Worm (Caenorhabditis elegans) whole organism, young adult: ENCODE measurements around the gene unc-32.

Source experiments
- B0019.2 ChIP-seq: fragments of 200-800 bp; sonication (Bioruptor generic); conservative IDR thresholded peaks from 2 replicates; pipeline ENCODE4 v1.3.6; 2022; ENCODE audit warnings: missing genetic modification reagents, missing genetic modification characterization, missing compliant biosample characterization
- B0035.1 ChIP-seq: sonication (generic microtip); optimal IDR thresholded peaks from 2 replicates; lab custom pipeline; 2016; ENCODE audit warnings: missing genetic modification characterization, mild to moderate bottlenecking, missing compliant biosample characterization, missing genotype, missing genetic modification reagents
- C06A6.2 ChIP-seq: fragments of 200-800 bp; sonication (Bioruptor generic); conservative IDR thresholded peaks from 2 replicates; pipeline ENCODE4 v1.3.6; 2022; ENCODE audit warnings: missing genetic modification characterization, missing compliant biosample characterization
- F49E8.2 ChIP-seq: sonication (generic microtip); optimal IDR thresholded peaks from 3 replicates; lab custom pipeline; 2017; ENCODE audit warnings: missing genetic modification characterization, mild to moderate bottlenecking, missing compliant biosample characterization, antibody characterized with exemption, moderate library complexity; ENCODE audit not compliant: insufficient read depth
- F52B5.7 ChIP-seq: sonication (generic microtip); optimal IDR thresholded peaks from 2 replicates; lab custom pipeline; 2016; ENCODE audit warnings: mild to moderate bottlenecking, missing genetic modification characterization, missing compliant biosample characterization
- F55B11.4 ChIP-seq: sonication (generic microtip); optimal IDR thresholded peaks from 2 replicates; lab custom pipeline; 2016; ENCODE audit warnings: missing compliant biosample characterization, missing genetic modification characterization, borderline replicate concordance; ENCODE audit not compliant: insufficient read depth
- K11D2.4 ChIP-seq: fragments of 200-800 bp; sonication (Bioruptor generic); IDR thresholded peaks from 2 replicates; pipeline ENCODE4 v1.3.6; 2022; ENCODE audit warnings: missing genetic modification reagents, missing genetic modification characterization, missing compliant biosample characterization
- Y53F4B.3 ChIP-seq: fragments of 200-800 bp; sonication (Bioruptor generic); IDR thresholded peaks from 2 replicates; pipeline ENCODE4 v1.3.6; 2022; ENCODE audit warnings: missing genetic modification reagents, missing genetic modification characterization, missing compliant biosample characterization
- Y53G8AR.9 ChIP-seq: fragments of 200-800 bp; sonication (Bioruptor generic); conservative IDR thresholded peaks from 2 replicates; pipeline ENCODE4 v1.3.6; 2022; ENCODE audit warnings: missing genetic modification reagents, missing genetic modification characterization, missing compliant biosample characterization
- Y95B8A.8 ChIP-seq: fragments of 200-800 bp; sonication (Bioruptor generic); IDR thresholded peaks from 2 replicates; pipeline ENCODE4 v1.3.6; 2022; ENCODE audit warnings: missing genetic modification reagents, missing genetic modification characterization, missing compliant biosample characterization
- akir-1 ChIP-seq: fragments of 200-800 bp; sonication (Bioruptor generic); optimal IDR thresholded peaks from 2 replicates; lab custom pipeline; 2018; ENCODE audit warnings: mild to moderate bottlenecking, missing genetic modification characterization, moderate library complexity, missing compliant biosample characterization
- athp-1 ChIP-seq: sonication (generic microtip); optimal IDR thresholded peaks from 2 replicates; lab custom pipeline; 2017; ENCODE audit warnings: mild to moderate bottlenecking, missing genetic modification characterization, missing compliant biosample characterization
- attf-3 ChIP-seq: fragments of 200-800 bp; sonication (Bioruptor generic); conservative IDR thresholded peaks from 2 replicates; pipeline ENCODE4 v1.3.6; 2022; ENCODE audit warnings: missing genetic modification reagents, missing genetic modification characterization, missing compliant biosample characterization
- cebp-1 ChIP-seq, 2 experiments: fragments of 200-800 bp in 1 of 2; sonication (Bioruptor generic) in 1 of 2; sonication (generic microtip) in 1 of 2; IDR thresholded peaks in 1 of 2; optimal IDR thresholded peaks in 1 of 2; 2 replicates each; pipeline versions ENCODE4 v1.3.6 to Lab custom; 2017 to 2022; ENCODE audit warnings: missing compliant biosample characterization in 2 of 2, missing genetic modification characterization in 2 of 2, mild to moderate bottlenecking in 1 of 2, missing genetic modification reagents in 1 of 2, moderate library complexity in 1 of 2
- cebp-2 ChIP-seq: fragments of 200-800 bp; sonication (Bioruptor generic); IDR thresholded peaks from 2 replicates; pipeline ENCODE4 v1.3.6; 2022; ENCODE audit warnings: missing genetic modification characterization, missing compliant biosample characterization
- ceh-100 ChIP-seq: fragments of 200-800 bp; sonication (Bioruptor generic); IDR thresholded peaks from 2 replicates; pipeline ENCODE4 v1.3.6; 2022; ENCODE audit warnings: missing genetic modification reagents, missing genetic modification characterization, missing compliant biosample characterization
- ceh-27 ChIP-seq: fragments of 200-800 bp; sonication (Bioruptor generic); optimal IDR thresholded peaks from 2 replicates; lab custom pipeline; 2018; ENCODE audit warnings: mild to moderate bottlenecking, missing genetic modification characterization, moderate library complexity, missing compliant biosample characterization
- ceh-58 ChIP-seq: fragments of 200-800 bp; sonication (Bioruptor generic); IDR thresholded peaks from 2 replicates; pipeline ENCODE4 v1.3.6; 2022; ENCODE audit warnings: missing genetic modification characterization, missing compliant biosample characterization
- dox-1 ChIP-seq: fragments of 200-800 bp; sonication (Bioruptor generic); IDR thresholded peaks from 2 replicates; pipeline ENCODE4 v1.3.6; 2022; ENCODE audit warnings: missing genetic modification reagents, missing genetic modification characterization, missing compliant biosample characterization
- egrh-3 ChIP-seq: fragments of 200-800 bp; sonication (Bioruptor generic); IDR thresholded peaks from 2 replicates; pipeline ENCODE4 v1.3.6; 2022; ENCODE audit warnings: missing genetic modification reagents, missing genetic modification characterization, missing compliant biosample characterization
- fkh-3 ChIP-seq: sonication (generic microtip); optimal IDR thresholded peaks from 2 replicates; lab custom pipeline; 2016; ENCODE audit warnings: mild to moderate bottlenecking, missing genetic modification characterization, missing compliant biosample characterization
- lin-35 ChIP-seq, 3 experiments: fragments of 150-350 bp in 2 of 3; sonication (generic microtip) in 1 of 3; optimal IDR thresholded peaks; 2 replicates each; lab custom pipeline; 2014 to 2018; ENCODE audit warnings: missing biosample characterization in 3 of 3, missing genetic modification characterization in 3 of 3, missing genetic modification reagents in 3 of 3
- lin-54 ChIP-seq: fragments of 200-800 bp; sonication (Bioruptor generic); optimal IDR thresholded peaks from 2 replicates; lab custom pipeline; 2018; ENCODE audit warnings: mild to moderate bottlenecking, missing genetic modification characterization, missing compliant biosample characterization
- lir-1 ChIP-seq: fragments of 200-800 bp; sonication (Bioruptor generic); conservative IDR thresholded peaks from 2 replicates; pipeline ENCODE4 v1.3.6; 2022; ENCODE audit warnings: missing genetic modification reagents, missing genetic modification characterization, missing compliant biosample characterization
- lsl-1 ChIP-seq: fragments of 200-800 bp; sonication (Bioruptor generic); optimal IDR thresholded peaks from 2 replicates; lab custom pipeline; 2018; ENCODE audit warnings: mild to moderate bottlenecking, missing genetic modification characterization, moderate library complexity, missing compliant biosample characterization
- lsy-27 ChIP-seq: sonication (generic microtip); optimal IDR thresholded peaks from 2 replicates; lab custom pipeline; 2017; ENCODE audit warnings: missing genetic modification characterization, mild to moderate bottlenecking, missing compliant biosample characterization, antibody characterized with exemption, missing genotype, borderline replicate concordance; ENCODE audit not compliant: insufficient read depth
- madf-3 ChIP-seq: fragments of 200-800 bp; sonication (Bioruptor generic); IDR thresholded peaks from 2 replicates; pipeline ENCODE4 v1.3.6; 2022; ENCODE audit warnings: missing genetic modification reagents, missing genetic modification characterization, missing compliant biosample characterization
- mxl-1 ChIP-seq: sonication (generic microtip); optimal IDR thresholded peaks from 2 replicates; lab custom pipeline; 2016; ENCODE audit warnings: missing genetic modification characterization, missing compliant biosample characterization
- nfya-2 ChIP-seq: fragments of 200-800 bp; sonication (Bioruptor generic); IDR thresholded peaks from 2 replicates; pipeline ENCODE4 v1.3.6; 2022; ENCODE audit warnings: missing genetic modification reagents, missing genetic modification characterization, missing compliant biosample characterization
- nhr-120 ChIP-seq: fragments of 200-800 bp; sonication (Bioruptor generic); IDR thresholded peaks from 2 replicates; pipeline ENCODE4 v1.3.6; 2022; ENCODE audit warnings: missing genetic modification characterization, missing compliant biosample characterization
- nhr-27 ChIP-seq: fragments of 200-800 bp; sonication (Bioruptor generic); optimal IDR thresholded peaks from 2 replicates; lab custom pipeline; 2018; ENCODE audit warnings: mild to moderate bottlenecking, missing genetic modification characterization, moderate library complexity, missing compliant biosample characterization
- nhr-80 ChIP-seq: sonication (generic microtip); optimal IDR thresholded peaks from 2 replicates; lab custom pipeline; 2016; ENCODE audit warnings: missing genetic modification characterization, missing compliant biosample characterization
- nhr-90 ChIP-seq: sonication (generic microtip); optimal IDR thresholded peaks from 2 replicates; lab custom pipeline; 2016; ENCODE audit warnings: missing genotype, mild to moderate bottlenecking, missing genetic modification characterization, missing compliant biosample characterization
- rcor-1 ChIP-seq: fragments of 200-800 bp; sonication (Bioruptor generic); IDR thresholded peaks from 2 replicates; pipeline ENCODE4 v1.3.6; 2022; ENCODE audit warnings: missing genetic modification reagents, missing genetic modification characterization, missing compliant biosample characterization
- sdz-38 ChIP-seq: sonication (generic microtip); optimal IDR thresholded peaks from 2 replicates; lab custom pipeline; 2016; ENCODE audit warnings: missing genotype, missing genetic modification characterization, missing compliant biosample characterization
- snpc-1.3 ChIP-seq: sonication (generic microtip); optimal IDR thresholded peaks from 2 replicates; lab custom pipeline; 2017; ENCODE audit warnings: missing genetic modification characterization, mild to moderate bottlenecking, missing compliant biosample characterization, antibody characterized with exemption, moderate library complexity, missing genotype, missing genetic modification reagents; ENCODE audit not compliant: insufficient read depth
- xnd-1 ChIP-seq: sonication (generic microtip); optimal IDR thresholded peaks from 2 replicates; lab custom pipeline; 2016; ENCODE audit warnings: missing genotype, missing genetic modification reagents, missing genetic modification characterization, missing compliant biosample characterization
- zfh-2 ChIP-seq: fragments of 200-800 bp; sonication (Bioruptor generic); conservative IDR thresholded peaks from 2 replicates; pipeline ENCODE4 v1.3.6; 2022; ENCODE audit warnings: missing genetic modification reagents, missing genetic modification characterization, missing compliant biosample characterization
- ztf-22 ChIP-seq: fragments of 200-800 bp; sonication (Bioruptor generic); optimal IDR thresholded peaks from 2 replicates; lab custom pipeline; 2018; ENCODE audit warnings: mild to moderate bottlenecking, missing genetic modification characterization, moderate library complexity, missing compliant biosample characterization
- ztf-6 ChIP-seq: fragments of 200-800 bp; sonication (Bioruptor generic); IDR thresholded peaks from 2 replicates; pipeline ENCODE4 v1.3.6; 2022; ENCODE audit warnings: missing genetic modification reagents, missing genetic modification characterization, missing compliant biosample characterization

Gene unc-32

ce11 chrIII:8878960-8879359 is 26.5 kb upstream of the unc-32 start (continued):
- TF ChIP-seq F55B11.4, result no peak
- TF ChIP-seq ztf-22 (GFP tag; lab: Kevin White, UChicago), result no peak
- TF ChIP-seq C06A6.2 (GFP tag; lab: Robert Waterston, UW), result no peak
- TF ChIP-seq lsy-27 (tag; lab: Kevin White, UChicago), result no peak
- TF ChIP-seq dox-1 (GFP tag; lab: Robert Waterston, UW), result no peak
- no peak for TF ChIP-seq rcor-1 (GFP tag; lab: Robert Waterston, UW)
- peak; percentile 85 for TF ChIP-seq nhr-80 (tag; lab: Kevin White, UChicago)
- no peak for TF ChIP-seq snpc-1.3 (tag; lab: Kevin White, UChicago)
- no peak for TF ChIP-seq nfya-2

- TF ChIP-seq xnd-1 (tag; lab: Kevin White, UChicago), result no peak
- TF ChIP-seq K11D2.4, result no peak
- no peak for TF ChIP-seq B0035.1 (tag; lab: Kevin White, UChicago)
- no peak for TF ChIP-seq lir-1 (GFP tag; lab: Robert Waterston, UW)
- TF ChIP-seq nhr-27 (tag; lab: Kevin White, UChicago), result no peak
- TF ChIP-seq B0019.2 (GFP tag; lab: Robert Waterston, UW), result no peak
- no peak for TF ChIP-seq F49E8.2
- no peak for TF ChIP-seq madf-3 (GFP tag; lab: Robert Waterston, UW)
Observed at ce11 chrIII:8882333-8882732, 23.1 kb upstream of the unc-32 start.

DNA sequence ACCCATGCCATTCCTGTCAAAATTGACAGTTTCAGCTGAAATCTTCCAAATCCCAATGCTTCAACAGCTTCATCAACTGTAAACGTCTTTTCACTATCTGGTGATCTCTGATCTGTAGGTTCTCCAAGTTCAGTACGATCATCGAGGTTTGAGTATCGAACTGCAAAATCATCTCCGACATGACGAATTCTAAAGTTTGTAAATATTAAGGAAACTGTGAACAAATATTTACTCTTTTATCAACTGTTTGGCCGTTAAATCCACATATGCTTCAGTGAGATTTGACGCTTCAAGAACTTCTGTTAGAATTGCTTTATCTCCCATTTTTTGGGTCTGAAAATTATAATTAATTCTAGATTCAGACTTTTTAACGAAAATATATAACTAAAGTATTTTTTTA is 20.3 kb upstream of the unc-32 start, which contains the start of gene svop-1:
svop-1 (minus strand) TSS at position 339 of the 400 bp plus-strand sequence.
- TF ChIP-seq ceh-100 (GFP tag; lab: Robert Waterston, UW) (no peak), F52B5.7 (tag; lab: Kevin White, UChicago) (no peak), nhr-120 (GFP tag; lab: Robert Waterston, UW) (no peak), zfh-2 (no peak)

DNA sequence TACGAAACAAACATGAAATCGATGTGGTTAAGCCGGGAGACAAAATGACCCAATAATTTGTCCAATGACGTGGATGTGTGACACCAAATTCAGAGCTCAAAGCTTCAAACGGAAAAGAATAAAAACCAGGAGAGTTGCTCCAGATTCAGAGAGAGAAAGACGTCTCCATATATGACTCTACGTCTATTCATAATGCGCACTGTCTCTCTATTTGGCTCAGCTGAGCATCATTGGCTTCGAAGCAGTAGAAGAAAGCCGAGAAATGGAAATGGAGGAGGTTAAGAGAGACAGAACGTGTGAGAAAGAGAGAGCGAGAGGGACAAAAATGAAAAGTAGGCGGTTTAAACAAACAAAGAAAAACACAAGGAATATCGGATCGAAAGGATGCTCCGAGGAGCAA is 19.1 kb upstream of the unc-32 start:
- TF ChIP-seq cebp-1 (GFP tag; IDR thresholded peaks at IDR 0.05; lab: Robert Waterston, UW) (no peak), cebp-1 (tag; optimal IDR thresholded peaks at IDR 0.05; lab: Kevin White, UChicago) (peak; percentile 70), ceh-27 (GFP tag; lab: Kevin White, UChicago) (no peak), Y53F4B.3 (GFP tag; lab: Robert Waterston, UW) (no peak)

ce11 chrIII:8887184-8887801 is 18.1 kb upstream of the unc-32 start, which contains the start of gene famh-136:
famh-136 (plus strand) TSS chrIII:8887751.
- TF ChIP-seq ceh-58 (GFP tag; lab: Robert Waterston, UW), result no peak
- TF ChIP-seq fkh-3, result no peak
- peak; percentile 12 for TF ChIP-seq athp-1 (tag; lab: Kevin White, UChicago)
- no peak for TF ChIP-seq sdz-38
- peak; percentile 48; the same call in 1 of the 2 replicates for TF ChIP-seq B0019.2 (GFP tag; lab: Robert Waterston, UW)
- peak; percentile 68 for TF ChIP-seq lsl-1
- TF ChIP-seq attf-3 (GFP tag; lab: Robert Waterston, UW), result peak; percentile 46; the same call in 1 of the 2 replicates
- peak in 2 of 3 experiments; percentile 9 to 83 for TF ChIP-seq lin-35 (GFP tag; optimal IDR thresholded peaks at IDR 0.05; lab: Kevin White, UChicago)
- TF ChIP-seq nhr-90 (tag; lab: Kevin White, UChicago), result no peak
- TF ChIP-seq cebp-2, result 0 out of 2 replicates have a peak, but pooled peaks have one; percentile 21
- TF ChIP-seq Y95B8A.8 (GFP tag; lab: Robert Waterston, UW), result peak; percentile 75
- peak; percentile 86 for TF ChIP-seq lin-54 (GFP tag; lab: Kevin White, UChicago)
- TF ChIP-seq egrh-3 (GFP tag; lab: Robert Waterston, UW), result no peak
- no peak for TF ChIP-seq akir-1
- TF ChIP-seq mxl-1 (tag; lab: Kevin White, UChicago), result no peak
- TF ChIP-seq xnd-1 (tag; lab: Kevin White, UChicago), result peak; percentile 58
- TF ChIP-seq ceh-27 (GFP tag; lab: Kevin White, UChicago), result peak; percentile 20
- no peak for TF ChIP-seq ztf-6
- TF ChIP-seq Y53G8AR.9, result peak; percentile 93
